Fruit fly (Drosophila melanogaster) whole organism, embryonic: ENCODE measurements around the gene CG4653.
A peak's percentile ranks its signal among the peaks of the same experiment; 100 is the strongest.

Source experiments
- Asciz ChIP-seq: fragments of 200-800 bp; sonication (Bioruptor generic); optimal IDR thresholded peaks from 2 replicates; lab custom pipeline; 2017; ENCODE audit warnings: missing biosample characterization, mild to moderate bottlenecking, missing genetic modification characterization, missing genetic modification reagents
- CG10431 ChIP-seq: fragments of 200-800 bp; sonication (Bioruptor generic); optimal IDR thresholded peaks from 3 replicates; lab custom pipeline; 2018; ENCODE audit warnings: missing biosample characterization, mild to moderate bottlenecking, missing genetic modification characterization
- CG11247 ChIP-seq: fragments of 200-800 bp; sonication (Bioruptor generic); IDR thresholded peaks from 2 replicates; pipeline ENCODE4 v1.3.6; 2022; ENCODE audit warnings: missing biosample characterization, missing genetic modification characterization
- CG11398 ChIP-seq: fragments of 200-800 bp; sonication (Bioruptor generic); optimal IDR thresholded peaks from 2 replicates; lab custom pipeline; 2016; ENCODE audit warnings: missing biosample characterization, missing genetic modification characterization
- CG11504 ChIP-seq: fragments of 200-800 bp; sonication (Bioruptor generic); optimal IDR thresholded peaks from 3 replicates; lab custom pipeline; 2019; ENCODE audit warnings: missing biosample characterization, mild to moderate bottlenecking, missing genetic modification characterization, moderate library complexity
- CG14965 ChIP-seq: fragments of 200-800 bp; sonication (Bioruptor generic); optimal IDR thresholded peaks from 2 replicates; lab custom pipeline; 2016; ENCODE audit warnings: missing biosample characterization, missing genetic modification characterization, borderline replicate concordance
- CG16815 ChIP-seq: fragments of 200-800 bp; sonication (Bioruptor generic); optimal IDR thresholded peaks from 3 replicates; lab custom pipeline; 2017; ENCODE audit warnings: missing biosample characterization, mild to moderate bottlenecking, missing genetic modification characterization
- CG17328 ChIP-seq: fragments of 200-800 bp; sonication (Bioruptor generic); IDR thresholded peaks from 2 replicates; pipeline ENCODE4 v1.3.6; 2022; ENCODE audit warnings: missing biosample characterization, missing genetic modification characterization
- CG17568 ChIP-seq: fragments of 200-800 bp; sonication (Bioruptor generic); optimal IDR thresholded peaks from 2 replicates; lab custom pipeline; 2018; ENCODE audit warnings: missing biosample characterization, mild to moderate bottlenecking, missing genetic modification characterization, moderate library complexity
- CG2202 ChIP-seq: fragments of 200-800 bp; sonication (Bioruptor generic); optimal IDR thresholded peaks from 2 replicates; lab custom pipeline; 2018; ENCODE audit warnings: missing biosample characterization, mild to moderate bottlenecking, missing genetic modification characterization
- CG6254 ChIP-seq: fragments of 200-800 bp; sonication (Bioruptor generic); optimal IDR thresholded peaks from 3 replicates; lab custom pipeline; 2017; ENCODE audit warnings: mild to moderate bottlenecking, missing biosample characterization, missing genetic modification reagents, missing genetic modification characterization
- CG7786 ChIP-seq: fragments of 200-800 bp; sonication (Bioruptor generic); optimal IDR thresholded peaks from 2 replicates; lab custom pipeline; 2016; ENCODE audit warnings: missing biosample characterization, missing genetic modification characterization
- CG7987 ChIP-seq: fragments of 200-800 bp; sonication (Bioruptor generic); optimal IDR thresholded peaks from 2 replicates; lab custom pipeline; 2018; ENCODE audit warnings: missing biosample characterization, mild to moderate bottlenecking, missing genetic modification characterization, moderate library complexity
- CG8281 ChIP-seq: fragments of 200-800 bp; sonication (Bioruptor generic); optimal IDR thresholded peaks from 2 replicates; lab custom pipeline; 2018; ENCODE audit warnings: missing biosample characterization, mild to moderate bottlenecking, missing genetic modification characterization, moderate library complexity
- CG8290 ChIP-seq, 3 experiments: fragments of 200-800 bp; sonication (Bioruptor generic); optimal IDR thresholded peaks; 2 replicates each; lab custom pipeline; 2016 to 2019; ENCODE audit warnings: missing biosample characterization in 3 of 3, missing genetic modification characterization in 3 of 3, mild to moderate bottlenecking in 2 of 3, moderate library complexity in 1 of 3
- CG8359 ChIP-seq: fragments of 200-800 bp; sonication (Bioruptor generic); optimal IDR thresholded peaks from 2 replicates; lab custom pipeline; 2017; ENCODE audit warnings: missing biosample characterization, mild to moderate bottlenecking, missing genetic modification characterization, borderline replicate concordance
- CG9437 ChIP-seq: fragments of 200-800 bp; sonication (Bioruptor generic); optimal IDR thresholded peaks from 2 replicates; lab custom pipeline; 2018; ENCODE audit warnings: missing biosample characterization, mild to moderate bottlenecking, missing genetic modification characterization
- CoRest ChIP-seq: fragments of 200-800 bp; sonication (Bioruptor generic); optimal IDR thresholded peaks from 3 replicates; lab custom pipeline; 2018; ENCODE audit warnings: missing biosample characterization, mild to moderate bottlenecking, missing genetic modification characterization, moderate library complexity
- D19A ChIP-seq: fragments of 200-800 bp; optimal IDR thresholded peaks from 3 replicates; lab custom pipeline; 2019; ENCODE audit warnings: missing biosample characterization, mild to moderate bottlenecking, missing genetic modification characterization, moderate library complexity
- Dip2 ChIP-seq: fragments of 200-800 bp; sonication (Bioruptor generic); IDR thresholded peaks from 2 replicates; pipeline ENCODE4 v1.3.6; 2022; ENCODE audit warnings: missing biosample characterization, missing genetic modification characterization
- E2f1 ChIP-seq: fragments of 200-800 bp; sonication (Bioruptor generic); IDR thresholded peaks from 2 replicates; pipeline ENCODE4 v1.3.6; 2022; ENCODE audit warnings: missing biosample characterization, missing genetic modification characterization
- Eip74EF ChIP-seq, 2 experiments: fragments of 200-800 bp in 1 of 2; fragments of >200 bp in 1 of 2; sonication (Bioruptor generic) in 1 of 2; optimal IDR thresholded peaks; 2 replicates each; lab custom pipeline; 2017 to 2019; ENCODE audit warnings: missing biosample characterization in 2 of 2, missing genetic modification characterization in 2 of 2, mild to moderate bottlenecking in 1 of 2, moderate library complexity in 1 of 2
- Fer1 ChIP-seq: fragments of 200-800 bp; sonication (Bioruptor generic); optimal IDR thresholded peaks from 2 replicates; lab custom pipeline; 2017; ENCODE audit warnings: missing biosample characterization, mild to moderate bottlenecking, missing genetic modification characterization
- Fer2 ChIP-seq: fragments of 200-800 bp; sonication (Bioruptor generic); optimal IDR thresholded peaks from 2 replicates; lab custom pipeline; 2018; ENCODE audit warnings: missing biosample characterization, mild to moderate bottlenecking, missing genetic modification characterization, moderate library complexity
- HLH4C ChIP-seq: fragments of 200-800 bp; sonication (Bioruptor generic); IDR thresholded peaks from 3 replicates; pipeline ENCODE4 v1.3.6; 2022; ENCODE audit warnings: missing biosample characterization, missing genetic modification characterization; ENCODE audit not compliant: partially characterized antibody
- HmgD ChIP-seq: fragments of 200-800 bp; sonication (Bioruptor generic); optimal IDR thresholded peaks from 3 replicates; lab custom pipeline; 2016; ENCODE audit warnings: missing biosample characterization, missing genetic modification characterization
- HmgZ ChIP-seq: fragments of 200-800 bp; sonication (Bioruptor generic); optimal IDR thresholded peaks from 2 replicates; lab custom pipeline; 2018; ENCODE audit warnings: missing biosample characterization, mild to moderate bottlenecking, missing genetic modification characterization
- Mad ChIP-seq: fragments of 200-800 bp; sonication (Bioruptor generic); optimal IDR thresholded peaks from 2 replicates; lab custom pipeline; 2016; ENCODE audit warnings: missing biosample characterization, missing genetic modification characterization
- Max ChIP-seq: fragments of 200-800 bp; sonication (Bioruptor generic); optimal IDR thresholded peaks from 2 replicates; lab custom pipeline; 2016; ENCODE audit warnings: missing biosample characterization, mild to moderate bottlenecking, missing genetic modification characterization
- Myb ChIP-seq: fragments of 200-800 bp; sonication (Bioruptor generic); optimal IDR thresholded peaks from 2 replicates; lab custom pipeline; 2016; ENCODE audit warnings: missing biosample characterization, missing genetic modification characterization
- NFAT ChIP-seq: fragments of 200-800 bp; sonication (Bioruptor generic); IDR thresholded peaks from 2 replicates; pipeline ENCODE4 v1.3.6; 2022; ENCODE audit warnings: missing biosample characterization, missing genetic modification characterization
- Oli ChIP-seq: fragments of 200-800 bp; sonication (Bioruptor generic); optimal IDR thresholded peaks from 2 replicates; lab custom pipeline; 2018; ENCODE audit warnings: missing biosample characterization, mild to moderate bottlenecking, missing genetic modification characterization, moderate library complexity
- Side ChIP-seq: fragments of 200-800 bp; sonication (Bioruptor generic); optimal IDR thresholded peaks from 2 replicates; lab custom pipeline; 2016; ENCODE audit warnings: missing biosample characterization, missing genetic modification characterization
- dati ChIP-seq: fragments of 200-800 bp; sonication (Bioruptor generic); IDR thresholded peaks from 2 replicates; pipeline ENCODE4 v1.3.6; 2022; ENCODE audit warnings: missing biosample characterization, missing genetic modification characterization
- dm ChIP-seq: fragments of 200-800 bp; sonication (Bioruptor generic); optimal IDR thresholded peaks from 3 replicates; lab custom pipeline; 2016; ENCODE audit warnings: missing biosample characterization, missing genetic modification characterization
- grau ChIP-seq: fragments of 200-800 bp; optimal IDR thresholded peaks from 3 replicates; lab custom pipeline; 2019; ENCODE audit warnings: missing biosample characterization, mild to moderate bottlenecking, missing genetic modification characterization, moderate library complexity
- hkb ChIP-seq, 2 experiments: fragments of 200-800 bp in 1 of 2; fragments of >200 bp in 1 of 2; sonication (Bioruptor generic) in 1 of 2; IDR thresholded peaks in 1 of 2; optimal IDR thresholded peaks in 1 of 2; 2 replicates each; pipeline versions ENCODE4 v1.3.6 to Lab custom; 2017 to 2022; ENCODE audit warnings: missing biosample characterization in 1 of 2, missing genetic modification characterization in 1 of 2
- luna ChIP-seq: fragments of 200-800 bp; sonication (Bioruptor generic); optimal IDR thresholded peaks from 2 replicates; lab custom pipeline; 2016; ENCODE audit warnings: missing biosample characterization, missing genetic modification characterization
- nau ChIP-seq: fragments of 200-800 bp; sonication (Bioruptor generic); optimal IDR thresholded peaks from 3 replicates; lab custom pipeline; 2017; ENCODE audit warnings: missing biosample characterization, mild to moderate bottlenecking, missing genetic modification characterization, missing genetic modification reagents
- pan ChIP-seq, 4 experiments: fragments of >200 bp in 3 of 4; fragments of 200-800 bp in 1 of 4; sonication (Bioruptor generic) in 1 of 4; optimal IDR thresholded peaks in 3 of 4; IDR thresholded peaks in 1 of 4; 2 replicates each; pipeline versions ENCODE4 v1.3.6 to Lab custom; 2017 to 2022; ENCODE audit warnings: missing biosample characterization in 2 of 4, missing genetic modification characterization in 2 of 4, mixed read lengths in 1 of 4
- pho ChIP-seq: fragments of 200-800 bp; sonication (Bioruptor generic); optimal IDR thresholded peaks from 2 replicates; lab custom pipeline; 2016; ENCODE audit warnings: missing biosample characterization, missing genetic modification characterization
- repo ChIP-seq: fragments of 200-800 bp; sonication (Bioruptor generic); optimal IDR thresholded peaks from 2 replicates; lab custom pipeline; 2016; ENCODE audit warnings: missing biosample characterization, missing genetic modification characterization
- run ChIP-seq: fragments of 200-800 bp; sonication (Bioruptor generic); optimal IDR thresholded peaks from 3 replicates; lab custom pipeline; 2018; ENCODE audit warnings: missing biosample characterization, mild to moderate bottlenecking, missing genetic modification characterization
- sob ChIP-seq: fragments of 200-800 bp; sonication (Bioruptor generic); IDR thresholded peaks from 2 replicates; pipeline ENCODE4 v1.3.6; 2022; ENCODE audit warnings: missing biosample characterization, missing genetic modification characterization
- tna ChIP-seq: fragments of 200-800 bp; sonication (Bioruptor generic); IDR thresholded peaks from 2 replicates; pipeline ENCODE4 v1.3.6; 2022; ENCODE audit warnings: missing biosample characterization, missing genetic modification characterization; ENCODE audit not compliant: partially characterized antibody
- twi ChIP-seq: fragments of 200-800 bp; optimal IDR thresholded peaks from 2 replicates; lab custom pipeline; 2019; ENCODE audit warnings: missing biosample characterization, mild to moderate bottlenecking, missing genetic modification characterization, moderate library complexity
- unpg ChIP-seq: fragments of 200-800 bp; sonication (Bioruptor generic); optimal IDR thresholded peaks from 3 replicates; lab custom pipeline; 2018; ENCODE audit warnings: missing biosample characterization, mild to moderate bottlenecking, missing genetic modification characterization, moderate library complexity
- wdn ChIP-seq: fragments of 200-800 bp; sonication (Bioruptor generic); IDR thresholded peaks from 2 replicates; pipeline ENCODE4 v1.3.6; 2022; ENCODE audit warnings: missing biosample characterization, missing genetic modification characterization
- zfh1 ChIP-seq: fragments of 200-800 bp; sonication (Bioruptor generic); IDR thresholded peaks from 3 replicates; pipeline ENCODE4 v1.3.6; 2022; ENCODE audit warnings: missing biosample characterization, missing genetic modification characterization

CG4653 gene

dm6 chrX:16746824-16747223 is 42.9 kb downstream of the CG4653 start (continued):
- TF ChIP-seq pan (optimal IDR thresholded peaks at IDR 0.05; lab: Kevin White, UChicago): no peak
- peak in 1 of 2 experiments; percentile 13 for TF ChIP-seq pan (GFP tag; optimal IDR thresholded peaks at IDR 0.05 in 1 of 2, IDR thresholded peaks at IDR 0.05 in 1 of 2)
- no peak for TF ChIP-seq CG7987
- TF ChIP-seq CG6254 (GFP tag; lab: Kevin White, UChicago): peak; percentile 34
- no peak for TF ChIP-seq Asciz (GFP tag; lab: Kevin White, UChicago)
- TF ChIP-seq pho (GFP tag; lab: Kevin White, UChicago): no peak
- no peak for TF ChIP-seq CG2202 (tag; lab: Kevin White, UChicago)
- no peak for TF ChIP-seq HmgD
- no peak for TF ChIP-seq grau (tag; lab: Kevin White, UChicago)
- TF ChIP-seq dati (GFP tag; lab: Robert Waterston, UW): no peak
- TF ChIP-seq Fer2 (tag; lab: Kevin White, UChicago): no peak
- no peak for TF ChIP-seq HLH4C
- no peak for TF ChIP-seq hkb (optimal IDR thresholded peaks at IDR 0.05; lab: Kevin White, UChicago)
- 0 out of 2 replicates have a peak, but pooled peaks have one; percentile 25 for TF ChIP-seq hkb (GFP tag; IDR thresholded peaks at IDR 0.05; lab: Robert Waterston, UW)
- TF ChIP-seq CG14965: peak; percentile 93
- peak; percentile 71 for TF ChIP-seq CG8290 (GFP tag; optimal IDR thresholded peaks at IDR 0.05; lab: Kevin White, UChicago)
- TF ChIP-seq CG8290 (tag; optimal IDR thresholded peaks at IDR 0.05; lab: Kevin White, UChicago): no peak
- no peak for TF ChIP-seq Dip2 (GFP tag; lab: Robert Waterston, UW)
- TF ChIP-seq Side: no peak
- TF ChIP-seq Eip74EF (GFP tag; optimal IDR thresholded peaks at IDR 0.05; lab: Kevin White, UChicago): no peak
- TF ChIP-seq zfh1 (GFP tag; lab: Robert Waterston, UW): no peak
- TF ChIP-seq CG11504 (tag; lab: Kevin White, UChicago): no peak
- TF ChIP-seq Mad (GFP tag; lab: Kevin White, UChicago): no peak
- TF ChIP-seq CG10431 (GFP tag; lab: Kevin White, UChicago): no peak
- no peak for TF ChIP-seq wdn (GFP tag; lab: Robert Waterston, UW)
- no peak for TF ChIP-seq HmgZ (tag; lab: Kevin White, UChicago)
- TF ChIP-seq CG17328 (GFP tag; lab: Robert Waterston, UW): no peak
- TF ChIP-seq CG7786: no peak
- TF ChIP-seq NFAT (GFP tag; lab: Robert Waterston, UW): no peak
- TF ChIP-seq Oli (tag; lab: Kevin White, UChicago): no peak
- no peak for TF ChIP-seq CG8281 (tag; lab: Kevin White, UChicago)
- no peak for TF ChIP-seq CG11247 (GFP tag; lab: Robert Waterston, UW)
- TF ChIP-seq CG11398 (GFP tag; lab: Kevin White, UChicago): no peak
- no peak for TF ChIP-seq twi (tag; lab: Kevin White, UChicago)
- no peak for TF ChIP-seq CG9437 (GFP tag; lab: Kevin White, UChicago)
- no peak for TF ChIP-seq D19A (tag; lab: Kevin White, UChicago)
- no peak for TF ChIP-seq unpg
- TF ChIP-seq E2f1 (GFP tag; lab: Robert Waterston, UW): no peak
- TF ChIP-seq CG8359: peak; percentile 8
- no peak for TF ChIP-seq CoRest (tag; lab: Kevin White, UChicago)
- no peak for TF ChIP-seq Fer1 (GFP tag; lab: Kevin White, UChicago)
- no peak for TF ChIP-seq tna (GFP tag; lab: Robert Waterston, UW)
- no peak for TF ChIP-seq CG16815 (GFP tag; lab: Kevin White, UChicago)
- no peak for TF ChIP-seq run (tag; lab: Kevin White, UChicago)
- no peak for TF ChIP-seq CG17568 (GFP tag; lab: Kevin White, UChicago)
- TF ChIP-seq nau: no peak
- no peak for TF ChIP-seq luna (GFP tag; lab: Kevin White, UChicago)
- TF ChIP-seq sob (GFP tag; lab: Robert Waterston, UW): no peak
- no peak for TF ChIP-seq repo (GFP tag; lab: Kevin White, UChicago)
- TF ChIP-seq Max (GFP tag; lab: Kevin White, UChicago): no peak
- TF ChIP-seq dm (GFP tag; lab: Kevin White, UChicago): no peak
- TF ChIP-seq Myb (GFP tag; lab: Kevin White, UChicago): no peak
